Fruit fly (Drosophila melanogaster) whole organism, prepupa: ENCODE results near the gene CG31528.

ENCODE experiments used
- Blimp-1 ChIP-seq: fragments of 200-800 bp; sonication (Bioruptor generic); optimal IDR thresholded peaks from 3 replicates; lab custom pipeline; 2017; ENCODE audit warnings: missing biosample characterization, missing genetic modification characterization, mild to moderate bottlenecking, moderate library complexity, missing genetic modification reagents
- CG10631 ChIP-seq: fragments of 200-800 bp; sonication (Bioruptor generic); optimal IDR thresholded peaks from 2 replicates; lab custom pipeline; 2016; ENCODE audit warnings: missing biosample characterization, missing genetic modification characterization
- CG10669 ChIP-seq: fragments of 200-800 bp; sonication (Bioruptor generic); optimal IDR thresholded peaks from 3 replicates; lab custom pipeline; 2018; ENCODE audit warnings: missing biosample characterization, mild to moderate bottlenecking, missing genetic modification characterization, moderate library complexity
- CG11294 ChIP-seq: fragments of 200-800 bp; sonication (Bioruptor generic); IDR thresholded peaks from 2 replicates; pipeline ENCODE4 v1.3.6; 2022; ENCODE audit warnings: missing biosample characterization, missing genetic modification characterization
- CG11762 ChIP-seq: fragments of 200-800 bp; sonication (Bioruptor generic); optimal IDR thresholded peaks from 3 replicates; lab custom pipeline; 2016; ENCODE audit warnings: missing biosample characterization, missing genetic modification characterization; ENCODE audit not compliant: insufficient read depth
- CG11902 ChIP-seq: fragments of 200-800 bp; sonication (Bioruptor generic); optimal IDR thresholded peaks from 3 replicates; lab custom pipeline; 2016; ENCODE audit warnings: missing biosample characterization, missing genetic modification characterization
- CG15336 ChIP-seq: fragments of 200-800 bp; sonication (Bioruptor generic); IDR thresholded peaks from 2 replicates; pipeline ENCODE4 v1.3.6; 2022; ENCODE audit warnings: missing biosample characterization, missing genetic modification characterization
- CG1621 ChIP-seq: fragments of 200-800 bp; sonication (Bioruptor generic); optimal IDR thresholded peaks from 3 replicates; lab custom pipeline; 2018; ENCODE audit warnings: missing biosample characterization, mild to moderate bottlenecking, missing genetic modification characterization
- CG16779 ChIP-seq: fragments of 200-800 bp; sonication (Bioruptor generic); optimal IDR thresholded peaks from 3 replicates; lab custom pipeline; 2017; ENCODE audit warnings: missing biosample characterization, mild to moderate bottlenecking, missing genetic modification characterization
- CG31627 ChIP-seq: fragments of 200-800 bp; sonication (Bioruptor generic); optimal IDR thresholded peaks from 3 replicates; lab custom pipeline; 2016; ENCODE audit warnings: missing biosample characterization, missing genetic modification characterization
- CG32006 ChIP-seq: fragments of 200-800 bp; sonication (Bioruptor generic); optimal IDR thresholded peaks from 3 replicates; lab custom pipeline; 2017; ENCODE audit warnings: missing biosample characterization, mild to moderate bottlenecking, missing genetic modification characterization
- CG3919 ChIP-seq: fragments of 200-800 bp; sonication (Bioruptor generic); optimal IDR thresholded peaks from 3 replicates; lab custom pipeline; 2016; ENCODE audit warnings: missing biosample characterization, missing genetic modification characterization
- CG6163 ChIP-seq: fragments of 200-800 bp; sonication (Bioruptor generic); IDR thresholded peaks from 3 replicates; pipeline ENCODE4 v1.3.6; 2022; ENCODE audit warnings: missing biosample characterization, missing genetic modification characterization
- CG6276 ChIP-seq: fragments of 200-800 bp; sonication (Bioruptor generic); optimal IDR thresholded peaks from 2 replicates; lab custom pipeline; 2017; ENCODE audit warnings: missing biosample characterization, mild to moderate bottlenecking, missing genetic modification characterization
- CG6792 ChIP-seq: fragments of 200-800 bp; sonication (Bioruptor generic); optimal IDR thresholded peaks from 3 replicates; lab custom pipeline; 2016; ENCODE audit warnings: missing biosample characterization, missing genetic modification characterization
- CG6808 ChIP-seq: fragments of 200-800 bp; sonication (Bioruptor generic); optimal IDR thresholded peaks from 3 replicates; lab custom pipeline; 2017; ENCODE audit warnings: missing biosample characterization, missing genetic modification characterization, mild to moderate bottlenecking, moderate library complexity, missing genetic modification reagents
- CG6854 ChIP-seq: fragments of 200-800 bp; sonication (Bioruptor generic); optimal IDR thresholded peaks from 2 replicates; lab custom pipeline; 2017; ENCODE audit warnings: missing biosample characterization, mild to moderate bottlenecking, missing genetic modification characterization
- CG7368 ChIP-seq: fragments of 200-800 bp; sonication (Bioruptor generic); optimal IDR thresholded peaks from 3 replicates; lab custom pipeline; 2016; ENCODE audit warnings: missing biosample characterization, missing genetic modification characterization
- CG8119 ChIP-seq: fragments of 200-800 bp; sonication (Bioruptor generic); IDR thresholded peaks from 3 replicates; pipeline ENCODE4 v1.3.6; 2022; ENCODE audit warnings: missing biosample characterization, missing genetic modification characterization
- CG8319 ChIP-seq: fragments of 200-800 bp; sonication (Bioruptor generic); optimal IDR thresholded peaks from 3 replicates; lab custom pipeline; 2016; ENCODE audit warnings: missing biosample characterization, missing genetic modification characterization
- CG8632 ChIP-seq: fragments of 200-800 bp; sonication (Bioruptor generic); optimal IDR thresholded peaks from 3 replicates; lab custom pipeline; 2016; ENCODE audit warnings: missing biosample characterization, missing genetic modification characterization
- CG9139 ChIP-seq: fragments of 200-800 bp; sonication (Bioruptor generic); optimal IDR thresholded peaks from 3 replicates; lab custom pipeline; 2017; ENCODE audit warnings: missing biosample characterization, mild to moderate bottlenecking, missing genetic modification characterization
- Eip75B ChIP-seq: fragments of 200-800 bp; sonication (Bioruptor generic); optimal IDR thresholded peaks from 3 replicates; lab custom pipeline; 2016; ENCODE audit warnings: missing biosample characterization, missing genetic modification characterization
- Eip78C ChIP-seq: fragments of 200-800 bp; sonication (Bioruptor generic); peaks from one replicate; lab custom pipeline; 2016; ENCODE audit warnings: missing biosample characterization, missing genetic modification characterization
- Eip93F ChIP-seq: fragments of 200-800 bp; sonication (Bioruptor generic); optimal IDR thresholded peaks from 2 replicates; lab custom pipeline; 2016; ENCODE audit warnings: missing biosample characterization, mild to moderate bottlenecking, missing genetic modification characterization
- Ets96B ChIP-seq: fragments of 200-800 bp; optimal IDR thresholded peaks from 2 replicates; lab custom pipeline; 2019; ENCODE audit warnings: missing biosample characterization, mild to moderate bottlenecking, missing genetic modification characterization, moderate library complexity
- Gug ChIP-seq: fragments of 200-800 bp; sonication (Bioruptor generic); IDR thresholded peaks from 2 replicates; pipeline ENCODE4 v1.3.6; 2022; ENCODE audit warnings: missing biosample characterization, missing genetic modification characterization
- Hr39 ChIP-seq: fragments of 200-800 bp; sonication (Bioruptor generic); optimal IDR thresholded peaks from 2 replicates; lab custom pipeline; 2016; ENCODE audit warnings: missing biosample characterization, missing genetic modification characterization
- Lpt ChIP-seq: fragments of 200-800 bp; sonication (Bioruptor generic); optimal IDR thresholded peaks from 3 replicates; lab custom pipeline; 2016; ENCODE audit warnings: missing biosample characterization, missing genetic modification characterization
- OdsH ChIP-seq: fragments of 200-800 bp; sonication (Bioruptor generic); optimal IDR thresholded peaks from 3 replicates; lab custom pipeline; 2016; ENCODE audit warnings: missing biosample characterization, missing genetic modification characterization
- Smox ChIP-seq: fragments of 200-800 bp; sonication (Bioruptor generic); optimal IDR thresholded peaks from 3 replicates; lab custom pipeline; 2016; ENCODE audit warnings: missing biosample characterization, missing genetic modification characterization
- Sox14 ChIP-seq: fragments of 200-800 bp; sonication (Bioruptor generic); optimal IDR thresholded peaks from 3 replicates; lab custom pipeline; 2016; ENCODE audit warnings: missing biosample characterization, missing genetic modification characterization
- Sox15 ChIP-seq: fragments of 200-800 bp; sonication (Bioruptor generic); optimal IDR thresholded peaks from 3 replicates; lab custom pipeline; 2016; ENCODE audit warnings: missing biosample characterization, missing genetic modification characterization
- achi ChIP-seq: fragments of 200-800 bp; sonication (Bioruptor generic); optimal IDR thresholded peaks from 3 replicates; lab custom pipeline; 2016; ENCODE audit warnings: missing biosample characterization, missing genetic modification characterization
- acj6 ChIP-seq: fragments of 200-800 bp; sonication (Bioruptor generic); optimal IDR thresholded peaks from 3 replicates; lab custom pipeline; 2016; ENCODE audit warnings: missing biosample characterization, missing genetic modification characterization
- cyc ChIP-seq: fragments of 200-800 bp; sonication (Bioruptor generic); optimal IDR thresholded peaks from 3 replicates; lab custom pipeline; 2016; ENCODE audit warnings: missing biosample characterization, missing genetic modification characterization
- dac ChIP-seq: fragments of 200-800 bp; sonication (Bioruptor generic); optimal IDR thresholded peaks from 2 replicates; lab custom pipeline; 2017; ENCODE audit warnings: missing biosample characterization, mild to moderate bottlenecking, missing genetic modification characterization
- eg ChIP-seq: fragments of 200-800 bp; sonication (Bioruptor generic); IDR thresholded peaks from 3 replicates; pipeline ENCODE4 v1.3.6; 2022; ENCODE audit warnings: missing biosample characterization, missing genetic modification characterization
- fd85E ChIP-seq: fragments of 200-800 bp; sonication (Bioruptor generic); optimal IDR thresholded peaks from 3 replicates; lab custom pipeline; 2016; ENCODE audit warnings: missing biosample characterization, missing genetic modification characterization
- fkh ChIP-seq: fragments of 200-800 bp; sonication (Bioruptor generic); optimal IDR thresholded peaks from 3 replicates; lab custom pipeline; 2017; ENCODE audit warnings: missing biosample characterization, mild to moderate bottlenecking, missing genetic modification characterization, moderate library complexity
- lz ChIP-seq: fragments of 200-800 bp; sonication (Bioruptor generic); optimal IDR thresholded peaks from 3 replicates; lab custom pipeline; 2016; ENCODE audit warnings: missing biosample characterization, missing genetic modification characterization
- net ChIP-seq: fragments of 200-800 bp; sonication (Bioruptor generic); optimal IDR thresholded peaks from 3 replicates; lab custom pipeline; 2016; ENCODE audit warnings: missing biosample characterization, missing genetic modification characterization
- pdm3 ChIP-seq: fragments of 200-800 bp; sonication (Bioruptor generic); optimal IDR thresholded peaks from 3 replicates; lab custom pipeline; 2016; ENCODE audit warnings: missing biosample characterization, missing genetic modification characterization
- spab ChIP-seq: fragments of 200-800 bp; sonication (Bioruptor generic); optimal IDR thresholded peaks from 2 replicates; lab custom pipeline; 2017; ENCODE audit warnings: missing biosample characterization, mild to moderate bottlenecking, missing genetic modification characterization, missing genetic modification reagents
- ss ChIP-seq, 2 experiments: fragments of 200-800 bp; sonication (Bioruptor generic); optimal IDR thresholded peaks; 2 replicates in 1 of 2; 3 replicates in 1 of 2; lab custom pipeline; 2017 to 2018; ENCODE audit warnings: mild to moderate bottlenecking in 2 of 2, missing biosample characterization in 2 of 2, missing genetic modification characterization in 2 of 2, moderate library complexity in 1 of 2
- svp ChIP-seq: fragments of 200-800 bp; sonication (Bioruptor generic); peaks from one replicate; lab custom pipeline; 2016; ENCODE audit warnings: missing biosample characterization, missing genetic modification characterization
- topi ChIP-seq: fragments of 200-800 bp; sonication (Bioruptor generic); optimal IDR thresholded peaks from 3 replicates; lab custom pipeline; 2016; ENCODE audit warnings: missing biosample characterization, missing genetic modification characterization
- vri ChIP-seq: fragments of 200-800 bp; sonication (Bioruptor generic); optimal IDR thresholded peaks from 3 replicates; lab custom pipeline; 2016; ENCODE audit warnings: missing biosample characterization, mild to moderate bottlenecking, missing genetic modification characterization

CG31528 gene

DNA sequence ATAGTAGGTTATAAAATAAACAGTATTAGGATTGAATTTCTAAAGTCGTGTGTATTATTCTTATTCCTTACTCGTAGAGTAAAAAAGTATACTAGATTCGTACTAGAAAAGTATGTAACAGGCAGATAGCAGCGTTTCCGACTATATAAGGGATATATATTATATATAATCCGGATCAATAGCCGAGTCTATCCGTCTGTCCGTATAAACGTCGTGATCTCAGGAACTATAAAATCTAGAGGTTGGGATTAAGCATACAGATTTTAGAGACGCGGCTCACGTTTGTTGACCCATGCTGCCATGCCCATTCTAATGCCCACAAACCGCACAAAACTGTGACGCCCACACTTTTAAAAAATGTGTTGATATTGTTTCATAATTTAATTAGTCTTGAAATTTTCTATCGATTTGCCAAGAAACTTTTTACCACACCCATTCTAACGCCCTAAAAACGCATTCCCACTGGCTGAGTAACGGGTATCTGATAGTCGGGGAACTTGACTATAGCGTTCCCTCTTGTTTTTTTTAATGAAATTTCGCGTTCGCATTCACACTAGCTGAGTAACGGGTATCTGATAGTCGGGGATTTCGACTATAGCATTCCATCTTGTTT, 14.2 kb upstream of the CG31528 start, which contains the start of gene CG9853:
CG9853 (minus strand) TSS at position 51 of the 613 bp plus-strand sequence.
- TF ChIP-seq CG31627 (GFP tag; lab: Kevin White, UChicago) (no peak), svp (GFP tag; lab: Kevin White, UChicago) (no peak), ss (GFP tag; optimal IDR thresholded peaks at IDR 0.05; lab: Kevin White, UChicago) (no peak), CG7368 (no peak), Blimp-1 (GFP tag; lab: Kevin White, UChicago) (no peak), CG11294 (GFP tag; lab: Robert Waterston, UW) (no peak), lz (GFP tag; lab: Kevin White, UChicago) (no peak), vri (GFP tag; lab: Kevin White, UChicago) (no peak)

DNA sequence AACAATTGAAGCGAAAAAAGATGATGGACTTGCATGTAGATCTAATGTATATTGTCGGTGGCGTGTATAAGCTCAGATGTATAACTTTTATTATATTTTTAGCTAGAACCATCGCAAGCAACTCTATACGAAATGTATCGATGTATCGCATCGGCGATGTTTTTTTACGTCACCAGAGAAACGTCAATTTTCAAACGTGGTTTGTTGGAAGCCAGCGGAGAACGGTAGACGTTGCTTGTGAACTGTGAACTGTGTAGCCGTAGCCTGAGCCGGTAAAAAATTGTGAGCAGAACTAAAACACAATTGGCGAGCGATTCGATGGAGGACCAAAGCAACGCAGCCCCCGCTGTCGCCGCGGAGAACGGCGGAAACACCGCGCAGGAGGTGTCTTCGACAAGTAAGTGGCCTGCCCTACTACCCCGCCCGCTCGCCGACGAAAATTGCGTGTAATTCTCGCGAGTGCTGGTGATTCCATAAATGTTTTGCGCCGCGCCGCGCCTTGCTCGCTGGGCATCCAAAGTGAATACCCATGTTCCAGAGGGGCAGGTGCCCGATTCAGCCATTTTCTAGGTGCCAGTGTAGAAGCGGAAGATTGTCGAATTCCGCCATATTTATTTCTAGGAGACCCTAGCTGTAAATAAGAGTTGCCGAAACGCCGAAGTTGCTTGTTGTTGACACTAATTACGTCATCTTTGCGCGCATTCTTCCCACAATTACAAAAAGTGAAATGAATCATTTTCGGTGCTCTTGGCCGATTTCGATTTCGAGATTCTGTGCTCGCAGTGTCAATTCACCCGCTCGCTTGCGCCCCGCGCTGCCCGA, 13.1 kb upstream of the CG31528 start, which contains the start of gene lost:
lost (plus strand) TSS at position 193 of the 822 bp plus-strand sequence.
- TF ChIP-seq CG8632 (GFP tag; lab: Kevin White, UChicago) (no peak), CG6808 (no peak), Smox (GFP tag; lab: Kevin White, UChicago) (no peak), CG6792 (no peak), svp (GFP tag; lab: Kevin White, UChicago) (peak; percentile 92), Hr39 (GFP tag; lab: Kevin White, UChicago) (no peak), CG10631 (GFP tag; lab: Kevin White, UChicago) (peak; percentile 21), Eip93F (peak; percentile 15), CG6276 (GFP tag; lab: Kevin White, UChicago) (no peak), OdsH (GFP tag; lab: Kevin White, UChicago) (no peak), CG11902 (GFP tag; lab: Kevin White, UChicago) (no peak), CG8119 (GFP tag; lab: Robert Waterston, UW) (0 out of 3 replicates have a peak, but pooled peaks have one; percentile 27), Gug (GFP tag; lab: Robert Waterston, UW) (no peak), spab (GFP tag; lab: Kevin White, UChicago) (no peak), CG32006 (no peak), fkh (GFP tag; lab: Kevin White, UChicago) (peak; percentile 64), CG15336 (no peak), CG16779 (peak; percentile 7), eg (GFP tag; lab: Robert Waterston, UW) (peak; percentile 51; the same call in 1 of the 3 replicates), ss (GFP tag; optimal IDR thresholded peaks at IDR 0.05; lab: Kevin White, UChicago) (no peak), Blimp-1 (GFP tag; lab: Kevin White, UChicago) (no peak), topi (peak; percentile 22), CG6854 (GFP tag; lab: Kevin White, UChicago) (no peak), achi (GFP tag; lab: Kevin White, UChicago) (peak; percentile 99), net (GFP tag; lab: Kevin White, UChicago) (no peak), dac (no peak), Sox15 (GFP tag; lab: Kevin White, UChicago) (no peak), acj6 (GFP tag; lab: Kevin White, UChicago) (no peak), Sox14 (GFP tag; lab: Kevin White, UChicago) (no peak), Lpt (GFP tag; lab: Kevin White, UChicago) (no peak), CG6163 (GFP tag; lab: Robert Waterston, UW) (peak; percentile 59; the same call in 2 of the 3 replicates), CG9139 (GFP tag; lab: Kevin White, UChicago) (peak; percentile 7), Eip75B (GFP tag; lab: Kevin White, UChicago) (no peak), cyc (GFP tag; lab: Kevin White, UChicago) (no peak), CG8319 (GFP tag; lab: Kevin White, UChicago) (no peak), CG11762 (GFP tag; lab: Kevin White, UChicago) (no peak), fd85E (GFP tag; lab: Kevin White, UChicago) (no peak), lz (GFP tag; lab: Kevin White, UChicago) (peak; percentile 35), CG10669 (GFP tag; lab: Kevin White, UChicago) (no peak), CG1621 (tag; lab: Kevin White, UChicago) (peak; percentile 27), Eip78C (GFP tag; lab: Kevin White, UChicago) (peak; percentile 65), pdm3 (GFP tag; lab: Kevin White, UChicago) (no peak), Ets96B (tag; lab: Kevin White, UChicago) (no peak), CG3919 (GFP tag; lab: Kevin White, UChicago) (no peak)
